Fruit fly (Drosophila melanogaster) whole organism, embryonic: ENCODE measurements around the gene cv-c.

Experiments used
- ATbp ChIP-seq: fragments of 200-800 bp; sonication (Bioruptor generic); optimal IDR thresholded peaks from 2 replicates; lab custom pipeline; 2017; ENCODE audit warnings: missing biosample characterization, mild to moderate bottlenecking, missing genetic modification characterization, missing genetic modification reagents
- BEAF-32 ChIP-seq: fragments of 200-800 bp; sonication (Bioruptor generic); optimal IDR thresholded peaks from 3 replicates; lab custom pipeline; 2017; ENCODE audit warnings: missing biosample characterization, missing genetic modification characterization, mild to moderate bottlenecking, moderate library complexity, missing genetic modification reagents
- Blimp-1 ChIP-seq: fragments of 200-800 bp; sonication (Bioruptor generic); optimal IDR thresholded peaks from 3 replicates; lab custom pipeline; 2018; ENCODE audit warnings: missing biosample characterization, missing genetic modification characterization, mild to moderate bottlenecking, moderate library complexity, missing genetic modification reagents
- CG12155 ChIP-seq: fragments of 200-800 bp; sonication (Bioruptor generic); optimal IDR thresholded peaks from 3 replicates; lab custom pipeline; 2016; ENCODE audit warnings: missing biosample characterization, missing genetic modification characterization
- CG12391 ChIP-seq: fragments of 200-800 bp; sonication (Bioruptor generic); optimal IDR thresholded peaks from 3 replicates; lab custom pipeline; 2018; ENCODE audit warnings: missing biosample characterization, mild to moderate bottlenecking, missing genetic modification characterization, moderate library complexity
- CG13424 ChIP-seq: fragments of 200-800 bp; sonication (Bioruptor generic); optimal IDR thresholded peaks from 2 replicates; lab custom pipeline; 2019; ENCODE audit warnings: missing biosample characterization, mild to moderate bottlenecking, missing genetic modification characterization, moderate library complexity
- CG15073 ChIP-seq: fragments of 200-800 bp; sonication (Bioruptor generic); optimal IDR thresholded peaks from 2 replicates; lab custom pipeline; 2016; ENCODE audit warnings: missing biosample characterization, missing genetic modification characterization
- CG17359 ChIP-seq: fragments of 200-800 bp; sonication (Bioruptor generic); optimal IDR thresholded peaks from 3 replicates; lab custom pipeline; 2018; ENCODE audit warnings: missing biosample characterization, mild to moderate bottlenecking, missing genetic modification characterization, moderate library complexity
- CG17385 ChIP-seq: fragments of 200-800 bp; sonication (Bioruptor generic); optimal IDR thresholded peaks from 3 replicates; lab custom pipeline; 2018; ENCODE audit warnings: missing biosample characterization, mild to moderate bottlenecking, missing genetic modification characterization
- CG2129 ChIP-seq: fragments of 200-800 bp; sonication (Bioruptor generic); IDR thresholded peaks from 2 replicates; pipeline ENCODE4 v1.3.6; 2022; ENCODE audit warnings: missing biosample characterization, missing genetic modification characterization; ENCODE audit not compliant: partially characterized antibody
- CG3163 ChIP-seq: fragments of 200-800 bp; sonication (Bioruptor generic); optimal IDR thresholded peaks from 3 replicates; lab custom pipeline; 2016; ENCODE audit warnings: missing biosample characterization, missing genetic modification characterization
- CG3281 ChIP-seq: fragments of 200-800 bp; sonication (Bioruptor generic); optimal IDR thresholded peaks from 3 replicates; lab custom pipeline; 2017; ENCODE audit warnings: missing biosample characterization, mild to moderate bottlenecking, missing genetic modification characterization
- CG33213 ChIP-seq: fragments of 200-800 bp; sonication (Bioruptor generic); optimal IDR thresholded peaks from 3 replicates; lab custom pipeline; 2016; ENCODE audit warnings: missing biosample characterization, missing genetic modification characterization
- CG6765 ChIP-seq: fragments of 200-800 bp; sonication (Bioruptor generic); optimal IDR thresholded peaks from 3 replicates; lab custom pipeline; 2017; ENCODE audit warnings: missing biosample characterization, mild to moderate bottlenecking, missing genetic modification characterization
- CG7357 ChIP-seq: fragments of 200-800 bp; sonication (Bioruptor generic); IDR thresholded peaks from 3 replicates; pipeline ENCODE4 v1.3.6; 2022; ENCODE audit warnings: missing biosample characterization, missing genetic modification characterization
- CG7987 ChIP-seq: fragments of 200-800 bp; sonication (Bioruptor generic); optimal IDR thresholded peaks from 2 replicates; lab custom pipeline; 2018; ENCODE audit warnings: missing biosample characterization, mild to moderate bottlenecking, missing genetic modification characterization, moderate library complexity
- CG8924 ChIP-seq: fragments of 200-800 bp; optimal IDR thresholded peaks from 3 replicates; lab custom pipeline; 2019; ENCODE audit warnings: missing biosample characterization, mild to moderate bottlenecking, missing genetic modification characterization, moderate library complexity
- CG9876 ChIP-seq: fragments of 200-800 bp; sonication (Bioruptor generic); optimal IDR thresholded peaks from 2 replicates; lab custom pipeline; 2016; ENCODE audit warnings: missing biosample characterization, missing genetic modification characterization
- CTCF ChIP-seq: fragments of 200-800 bp; sonication (Bioruptor generic); optimal IDR thresholded peaks from 2 replicates; lab custom pipeline; 2017; ENCODE audit warnings: missing biosample characterization, mild to moderate bottlenecking, missing genetic modification characterization, moderate library complexity
- Camta ChIP-seq: fragments of 200-800 bp; sonication (Bioruptor generic); optimal IDR thresholded peaks from 2 replicates; lab custom pipeline; 2016; ENCODE audit warnings: missing biosample characterization, missing genetic modification characterization
- D ChIP-seq, 2 experiments: fragments of 200-800 bp in 1 of 2; fragments of >200 bp in 1 of 2; sonication (Bioruptor generic) in 1 of 2; optimal IDR thresholded peaks; 2 replicates in 1 of 2; 3 replicates in 1 of 2; lab custom pipeline; 2017; ENCODE audit warnings: mild to moderate bottlenecking in 1 of 2, missing biosample characterization in 1 of 2, missing genetic modification characterization in 1 of 2, missing genetic modification reagents in 1 of 2
- E2f2 ChIP-seq: fragments of 200-800 bp; sonication (Bioruptor generic); IDR thresholded peaks from 2 replicates; pipeline ENCODE4 v1.3.6; 2022; ENCODE audit warnings: missing biosample characterization, missing genetic modification characterization
- Eip74EF ChIP-seq, 2 experiments: fragments of 200-800 bp in 1 of 2; fragments of >200 bp in 1 of 2; sonication (Bioruptor generic) in 1 of 2; optimal IDR thresholded peaks; 2 replicates each; lab custom pipeline; 2017 to 2019; ENCODE audit warnings: missing biosample characterization in 2 of 2, missing genetic modification characterization in 2 of 2, mild to moderate bottlenecking in 1 of 2, moderate library complexity in 1 of 2
- HHEX ChIP-seq: fragments of 200-800 bp; sonication (Bioruptor generic); optimal IDR thresholded peaks from 3 replicates; lab custom pipeline; 2017; ENCODE audit warnings: missing biosample characterization, mild to moderate bottlenecking, missing genetic modification characterization, missing genetic modification reagents
- Hr51 ChIP-seq, 2 experiments: fragments of 200-800 bp; sonication (Bioruptor generic); optimal IDR thresholded peaks; 2 replicates in 1 of 2; 3 replicates in 1 of 2; lab custom pipeline; 2016 to 2018; ENCODE audit warnings: missing biosample characterization in 2 of 2, missing genetic modification characterization in 2 of 2, mild to moderate bottlenecking in 1 of 2, moderate library complexity in 1 of 2
- MESR4 ChIP-seq: fragments of 200-800 bp; sonication (Bioruptor generic); optimal IDR thresholded peaks from 2 replicates; lab custom pipeline; 2018; ENCODE audit warnings: missing biosample characterization, mild to moderate bottlenecking, missing genetic modification characterization, moderate library complexity
- Meics ChIP-seq: fragments of 200-800 bp; sonication (Bioruptor generic); optimal IDR thresholded peaks from 2 replicates; lab custom pipeline; 2017; ENCODE audit warnings: missing biosample characterization, mild to moderate bottlenecking, missing genetic modification characterization
- NC2β ChIP-seq: fragments of 200-800 bp; sonication (Bioruptor generic); optimal IDR thresholded peaks from 2 replicates; lab custom pipeline; 2016; ENCODE audit warnings: missing biosample characterization, missing genetic modification characterization
- PHDP ChIP-seq: fragments of 200-800 bp; sonication (Bioruptor generic); optimal IDR thresholded peaks from 3 replicates; lab custom pipeline; 2018; ENCODE audit warnings: missing biosample characterization, mild to moderate bottlenecking, missing genetic modification characterization, moderate library complexity
- Side ChIP-seq: fragments of 200-800 bp; sonication (Bioruptor generic); optimal IDR thresholded peaks from 2 replicates; lab custom pipeline; 2016; ENCODE audit warnings: missing biosample characterization, missing genetic modification characterization
- Six4 ChIP-seq: fragments of 200-800 bp; sonication (Bioruptor generic); optimal IDR thresholded peaks from 2 replicates; lab custom pipeline; 2016; ENCODE audit warnings: missing biosample characterization, missing genetic modification characterization
- Sox102F ChIP-seq: fragments of 200-800 bp; sonication (Bioruptor generic); optimal IDR thresholded peaks from 2 replicates; lab custom pipeline; 2018; ENCODE audit warnings: missing biosample characterization, mild to moderate bottlenecking, missing genetic modification characterization, moderate library complexity
- ash1 ChIP-seq: fragments of 200-800 bp; sonication (Bioruptor generic); optimal IDR thresholded peaks from 2 replicates; lab custom pipeline; 2018; ENCODE audit warnings: missing biosample characterization, mild to moderate bottlenecking, missing genetic modification characterization
- chn ChIP-seq: fragments of 200-800 bp; sonication (Bioruptor generic); optimal IDR thresholded peaks from 2 replicates; lab custom pipeline; 2016; ENCODE audit warnings: missing biosample characterization, missing genetic modification characterization
- dati ChIP-seq: fragments of 200-800 bp; sonication (Bioruptor generic); IDR thresholded peaks from 2 replicates; pipeline ENCODE4 v1.3.6; 2022; ENCODE audit warnings: missing biosample characterization, missing genetic modification characterization
- dpn ChIP-seq, 2 experiments: fragments of 200-800 bp; sonication (Bioruptor generic); optimal IDR thresholded peaks; 3 replicates each; lab custom pipeline; 2016; ENCODE audit warnings: missing biosample characterization in 2 of 2, missing genetic modification characterization in 2 of 2
- dysf ChIP-seq: fragments of 200-800 bp; sonication (Bioruptor generic); IDR thresholded peaks from 3 replicates; pipeline ENCODE4 v1.3.6; 2022; ENCODE audit warnings: missing biosample characterization, missing genetic modification characterization
- eve ChIP-seq, 2 experiments: fragments of >200 bp; optimal IDR thresholded peaks; 2 replicates each; lab custom pipeline; 2017; ENCODE audit warnings: missing biosample characterization in 2 of 2, missing genetic modification characterization in 2 of 2
- gsb-n ChIP-seq: fragments of 200-800 bp; sonication (Bioruptor generic); optimal IDR thresholded peaks from 3 replicates; lab custom pipeline; 2018; ENCODE audit warnings: missing biosample characterization, mild to moderate bottlenecking, missing genetic modification characterization
- oc ChIP-seq: fragments of 200-800 bp; sonication (Bioruptor generic); optimal IDR thresholded peaks from 2 replicates; lab custom pipeline; 2018; ENCODE audit warnings: missing biosample characterization, mild to moderate bottlenecking, missing genetic modification characterization, moderate library complexity
- pita ChIP-seq: fragments of 200-800 bp; sonication (Bioruptor generic); optimal IDR thresholded peaks from 2 replicates; lab custom pipeline; 2017; ENCODE audit warnings: missing biosample characterization, mild to moderate bottlenecking, missing genetic modification characterization
- prd ChIP-seq, 3 experiments: fragments of >200 bp in 2 of 3; fragments of 200-800 bp in 1 of 3; sonication (Bioruptor generic) in 1 of 3; optimal IDR thresholded peaks in 2 of 3; IDR thresholded peaks in 1 of 3; 2 replicates in 2 of 3; 3 replicates in 1 of 3; pipeline versions ENCODE4 v1.3.6 to Lab custom; 2017 to 2022; ENCODE audit warnings: missing biosample characterization in 1 of 3, missing genetic modification characterization in 1 of 3
- ranshi ChIP-seq: fragments of 200-800 bp; sonication (Bioruptor generic); IDR thresholded peaks from 2 replicates; pipeline ENCODE4 v1.3.6; 2022; ENCODE audit warnings: missing biosample characterization, missing genetic modification characterization
- sc ChIP-seq, 3 experiments: fragments of >200 bp in 2 of 3; fragments of 200-800 bp in 1 of 3; sonication (Bioruptor generic) in 1 of 3; optimal IDR thresholded peaks; 2 replicates in 2 of 3; 3 replicates in 1 of 3; lab custom pipeline; 2017; ENCODE audit warnings: mild to moderate bottlenecking in 1 of 3, missing biosample characterization in 1 of 3, missing genetic modification characterization in 1 of 3, missing genetic modification reagents in 1 of 3
- sob ChIP-seq: fragments of 200-800 bp; sonication (Bioruptor generic); IDR thresholded peaks from 2 replicates; pipeline ENCODE4 v1.3.6; 2022; ENCODE audit warnings: missing biosample characterization, missing genetic modification characterization
- sqz ChIP-seq: fragments of 200-800 bp; sonication (Bioruptor generic); optimal IDR thresholded peaks from 3 replicates; lab custom pipeline; 2018; ENCODE audit warnings: missing biosample characterization, mild to moderate bottlenecking, missing genetic modification characterization
- tin ChIP-seq: fragments of 200-800 bp; sonication (Bioruptor generic); optimal IDR thresholded peaks from 3 replicates; lab custom pipeline; 2016; ENCODE audit warnings: missing biosample characterization, missing genetic modification characterization
- vvl ChIP-seq: fragments of 200-800 bp; sonication (Bioruptor generic); IDR thresholded peaks from 2 replicates; pipeline ENCODE4 v1.3.6; 2022; ENCODE audit warnings: missing biosample characterization, missing genetic modification characterization
- yki ChIP-seq: fragments of >200 bp; optimal IDR thresholded peaks from 3 replicates; lab custom pipeline; 2018

cv-c gene

dm6 chr3R:14351418-14351817 lies 130.1 kb downstream of the cv-c start (continued):
- TF ChIP-seq pita (GFP tag; lab: Kevin White, UChicago) = no peak
- no peak for TF ChIP-seq chn (GFP tag; lab: Kevin White, UChicago)
- peak; percentile 53 for TF ChIP-seq Blimp-1 (GFP tag; lab: Kevin White, UChicago)
- no peak for TF ChIP-seq ash1
- TF ChIP-seq NC2β (GFP tag; lab: Kevin White, UChicago) = no peak
- peak; percentile 44 for TF ChIP-seq CG17385
- no peak for TF ChIP-seq sqz (GFP tag; lab: Kevin White, UChicago)
- peak; percentile 4 for TF ChIP-seq oc (tag; lab: Kevin White, UChicago)
- no peak for TF ChIP-seq Camta (GFP tag; lab: Kevin White, UChicago)
- no peak for TF ChIP-seq CG3163 (GFP tag; lab: Kevin White, UChicago)
- no peak for TF ChIP-seq dati
- peak; percentile 54 for TF ChIP-seq CG3281
- no peak for TF ChIP-seq ATbp (GFP tag; lab: Kevin White, UChicago)
- no peak for TF ChIP-seq tin (GFP tag; lab: Kevin White, UChicago)
- no peak for TF ChIP-seq CG2129 (GFP tag; lab: Robert Waterston, UW)
- TF ChIP-seq gsb-n (tag; lab: Kevin White, UChicago) = peak; percentile 10
- TF ChIP-seq E2f2 (GFP tag; lab: Robert Waterston, UW) = no peak
- TF ChIP-seq CG7987 (GFP tag; lab: Kevin White, UChicago) = no peak
- peak; percentile 51 for TF ChIP-seq CG12391
- peak; percentile 31 for TF ChIP-seq HHEX (GFP tag; lab: Kevin White, UChicago)
- peak; percentile 21 for TF ChIP-seq CG6765 (GFP tag; lab: Kevin White, UChicago)
- TF ChIP-seq dpn (GFP tag; optimal IDR thresholded peaks at IDR 0.05; lab: Kevin White, UChicago) = peak in 1 of 2 experiments; percentile 12
- TF ChIP-seq PHDP (tag; lab: Kevin White, UChicago) = peak; percentile 33
- no peak for TF ChIP-seq ranshi (GFP tag; lab: Robert Waterston, UW)
- no peak for TF ChIP-seq Side (GFP tag; lab: Kevin White, UChicago)
- no peak for TF ChIP-seq BEAF-32 (GFP tag; lab: Kevin White, UChicago)
- no peak for TF ChIP-seq sob (GFP tag; lab: Robert Waterston, UW)
- no peak for TF ChIP-seq sc (optimal IDR thresholded peaks at IDR 0.05; lab: Kevin White, UChicago)
- TF ChIP-seq sc (GFP tag; optimal IDR thresholded peaks at IDR 0.05; lab: Kevin White, UChicago) = peak; percentile 23
- no peak for TF ChIP-seq CTCF (GFP tag; lab: Kevin White, UChicago)
- peak; percentile 56 for TF ChIP-seq Sox102F (GFP tag; lab: Kevin White, UChicago)
- TF ChIP-seq MESR4 (GFP tag; lab: Kevin White, UChicago) = no peak
- no peak for TF ChIP-seq Six4 (GFP tag; lab: Kevin White, UChicago)
- TF ChIP-seq CG15073 = no peak
- TF ChIP-seq CG12155 (GFP tag; lab: Kevin White, UChicago) = no peak
- 0 out of 3 replicates have a peak, but pooled peaks have one; percentile 20 for TF ChIP-seq dysf
- TF ChIP-seq CG13424 (tag; lab: Kevin White, UChicago) = peak; percentile 47
- TF ChIP-seq CG9876 (GFP tag; lab: Kevin White, UChicago) = no peak
- TF ChIP-seq CG33213 (GFP tag; lab: Kevin White, UChicago) = no peak
- peak; percentile 46 for TF ChIP-seq CG17359 (tag; lab: Kevin White, UChicago)
- no peak for TF ChIP-seq CG7357
- peak; percentile 33; the same call in 1 of the 2 replicates for TF ChIP-seq vvl (GFP tag; lab: Robert Waterston, UW)
- TF ChIP-seq CG8924 (tag; lab: Kevin White, UChicago) = peak; percentile 42
- TF ChIP-seq Meics (GFP tag; lab: Kevin White, UChicago) = peak; percentile 54
- peak in 1 of 2 experiments; percentile 66 for TF ChIP-seq Hr51 (GFP tag; optimal IDR thresholded peaks at IDR 0.05; lab: Kevin White, UChicago)
- TF ChIP-seq yki (lab: Kevin White, UChicago) = no peak
- TF ChIP-seq prd (optimal IDR thresholded peaks at IDR 0.05; lab: Kevin White, UChicago) = no peak
- TF ChIP-seq prd (GFP tag; IDR thresholded peaks at IDR 0.05; lab: Robert Waterston, UW) = no peak
- peak in 1 of 2 experiments; percentile 16 for TF ChIP-seq Eip74EF (GFP tag; optimal IDR thresholded peaks at IDR 0.05; lab: Kevin White, UChicago)
- TF ChIP-seq D (optimal IDR thresholded peaks at IDR 0.05; lab: Kevin White, UChicago) = no peak
- peak; percentile 13 for TF ChIP-seq D (GFP tag; optimal IDR thresholded peaks at IDR 0.05; lab: Kevin White, UChicago)
- peak in 1 of 2 experiments; percentile 61 for TF ChIP-seq eve (GFP tag; optimal IDR thresholded peaks at IDR 0.05; lab: Kevin White, UChicago)
